Worm (Caenorhabditis elegans) whole organism, L4 larva: ENCODE measurements around the gene smgl-2.

ENCODE experiments used
- F10B5.3 ChIP-seq: sonication (generic microtip); optimal IDR thresholded peaks from 2 replicates; lab custom pipeline; 2016; ENCODE audit warnings: mild to moderate bottlenecking, missing genetic modification characterization, missing compliant biosample characterization
- arid-1 ChIP-seq: fragments of 200-800 bp; sonication (Bioruptor generic); conservative IDR thresholded peaks from 2 replicates; pipeline ENCODE4 v1.3.6; 2022; ENCODE audit warnings: missing genetic modification reagents, missing genetic modification characterization, missing compliant biosample characterization
- fos-1 ChIP-seq: fragments of 150-350 bp; optimal IDR thresholded peaks from 2 replicates; lab custom pipeline; 2014; ENCODE audit warnings: missing biosample characterization, missing genetic modification characterization
- hif-1 ChIP-seq, 2 experiments: sonication (generic microtip); optimal IDR thresholded peaks; 2 replicates each; lab custom pipeline; 2016 to 2017; ENCODE audit warnings: missing compliant biosample characterization in 2 of 2, missing genetic modification characterization in 2 of 2, missing genetic modification reagents in 2 of 2, missing genotype in 2 of 2, mild to moderate bottlenecking in 1 of 2
- lin-15B ChIP-seq: fragments of 150-350 bp; sonication (generic microtip); optimal IDR thresholded peaks from 3 replicates; lab custom pipeline; 2014; ENCODE audit warnings: missing biosample characterization, missing genetic modification characterization
- nhr-237 ChIP-seq: sonication (generic microtip); optimal IDR thresholded peaks from 2 replicates; lab custom pipeline; 2017; ENCODE audit warnings: missing biosample characterization, missing genetic modification characterization
- skn-1 ChIP-seq: fragments of 150-350 bp; optimal IDR thresholded peaks from 2 replicates; lab custom pipeline; 2014; ENCODE audit warnings: missing biosample characterization, missing genetic modification characterization
- snpc-4 ChIP-seq: fragments of 150-350 bp; optimal IDR thresholded peaks from 2 replicates; lab custom pipeline; 2014; ENCODE audit warnings: missing biosample characterization, missing genetic modification characterization
- tag-97 ChIP-seq: fragments of 200-800 bp; sonication (Bioruptor generic); IDR thresholded peaks from 2 replicates; pipeline ENCODE4 v1.3.6; 2022; ENCODE audit warnings: missing genetic modification characterization, missing compliant biosample characterization
- unc-62 ChIP-seq, 3 experiments: fragments of 150-350 bp in 1 of 3; sonication (generic microtip); optimal IDR thresholded peaks in 2 of 3; peaks in 1 of 3; 1 replicate in 1 of 3; 2 replicates in 2 of 3; lab custom pipeline; 2014 to 2017; ENCODE audit warnings: missing biosample characterization in 3 of 3, missing genetic modification characterization in 3 of 3, missing genetic modification reagents in 3 of 3, missing genotype in 1 of 3
- vab-7 ChIP-seq: fragments of 200-800 bp; sonication (Bioruptor generic); IDR thresholded peaks from 2 replicates; pipeline ENCODE4 v1.3.6; 2022; ENCODE audit warnings: missing genetic modification reagents, missing genetic modification characterization, missing compliant biosample characterization
- zag-1 ChIP-seq: fragments of 150-350 bp; optimal IDR thresholded peaks from 2 replicates; lab custom pipeline; 2014; ENCODE audit warnings: missing biosample characterization, missing genetic modification characterization

- no peak for TF ChIP-seq hif-1 (tag; optimal IDR thresholded peaks at IDR 0.05; lab: Kevin White, UChicago)
- no peak for TF ChIP-seq fos-1
- TF ChIP-seq arid-1 (GFP tag; lab: Robert Waterston, UW) = no peak
- TF ChIP-seq vab-7 (GFP tag; lab: Robert Waterston, UW) = no peak
- TF ChIP-seq unc-62 (GFP tag; optimal IDR thresholded peaks at IDR 0.05 in 1 of 2; lab: Kevin White, UChicago) = no peak
- no peak for TF ChIP-seq unc-62 (tag; optimal IDR thresholded peaks at IDR 0.05; lab: Kevin White, UChicago)
- TF ChIP-seq skn-1 (tag; lab: Kevin White, UChicago) = no peak
- no peak for TF ChIP-seq lin-15B (tag; lab: Kevin White, UChicago)
- no peak for TF ChIP-seq zag-1 (tag; lab: Kevin White, UChicago)
- no peak for TF ChIP-seq nhr-237 (tag; lab: Kevin White, UChicago)
- no peak for TF ChIP-seq F10B5.3
- no peak for TF ChIP-seq tag-97 (GFP tag; lab: Robert Waterston, UW)
- no peak for TF ChIP-seq snpc-4 (tag; lab: Kevin White, UChicago)
Measured at ce11 chrIV:3731430-3731829, 5.5 kb downstream of the smgl-2 start.
